Worm (Caenorhabditis elegans): ENCODE results near the gene msrp-5.

ce11 chrII:2586861-2587554 lies 29.7 kb upstream of the msrp-5 start, which contains the start of the genes F33H12.7 and sri-39:
- TF ChIP-seq F13C5.2 (tag; optimal IDR thresholded peaks at IDR 0.05) (no peak), flt-1 (GFP tag; IDR thresholded peaks at IDR 0.05) (no peak), ama-1 (optimal IDR thresholded peaks at IDR 0.05) (no peak), sea-1 (GFP tag; conservative IDR thresholded peaks at IDR 0.05) (no peak), tra-4 (tag; optimal IDR thresholded peaks at IDR 0.05) (no peak), tbx-11 (GFP tag; IDR thresholded peaks at IDR 0.05) (no peak), ceh-13 (GFP tag; optimal IDR thresholded peaks at IDR 0.05) (no peak), B0310.2 (tag; optimal IDR thresholded peaks at IDR 0.05) (no peak), hmg-4 (GFP tag; optimal IDR thresholded peaks at IDR 0.05) (no peak), ceh-36 (tag; optimal IDR thresholded peaks at IDR 0.05) (no peak)

Measured in whole organism, early embryonic.